Fruit fly (Drosophila melanogaster): ENCODE data around the gene Taf4.
A peak's percentile ranks its signal among the peaks of the same experiment; 100 is the strongest.

The Taf4 gene

DNA sequence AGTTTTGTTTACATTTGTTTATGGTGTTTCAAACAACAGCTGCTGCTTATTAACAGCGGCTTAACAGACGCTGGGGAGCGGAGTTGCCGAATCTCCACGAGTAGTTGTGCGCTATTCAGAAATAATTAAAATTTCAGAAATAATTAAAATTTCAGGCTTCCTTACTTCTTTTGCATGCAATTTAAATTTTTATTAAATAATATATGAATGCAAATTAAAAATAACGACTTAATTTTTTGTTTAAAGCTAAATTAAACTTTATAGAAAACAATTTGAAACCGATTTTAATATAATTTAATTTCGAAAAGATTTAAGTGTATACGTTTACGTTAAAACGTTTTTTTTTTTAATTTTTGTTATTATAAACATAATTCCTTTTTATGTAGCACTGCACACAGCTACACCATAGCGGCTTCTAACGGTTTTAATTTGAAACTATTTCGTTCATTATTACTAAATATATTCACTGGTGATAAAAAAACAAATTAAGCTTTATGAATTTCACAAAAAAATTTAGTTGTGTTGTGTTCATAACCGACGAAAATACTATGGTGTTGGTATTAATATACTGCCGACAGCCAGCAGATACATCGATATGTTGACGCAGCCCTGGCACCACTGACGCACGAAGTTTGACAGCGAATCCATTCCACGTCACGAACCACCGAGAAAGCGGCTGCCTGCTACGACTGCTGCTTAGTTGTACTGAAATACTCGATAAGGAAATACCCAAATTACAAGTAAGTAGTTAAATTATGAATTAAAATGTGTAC is 16.1 kb downstream of the Taf4 start, which contains the start of gene SsRbeta:
TSS of gene SsRbeta (plus strand) at position 645 of the 773 bp plus-strand sequence.
- TF ChIP-seq H15 (GFP tag; IDR thresholded peaks at IDR 0.05) (peak; percentile 51; the same call in 2 of the 3 replicates), rib (GFP tag; IDR thresholded peaks at IDR 0.05) (no peak), Nf-YA (GFP tag; IDR thresholded peaks at IDR 0.05) (0 out of 2 replicates have a peak, but pooled peaks have one; percentile 11), CG13296 (GFP tag; optimal IDR thresholded peaks at IDR 0.05) (no peak), CG2889 (GFP tag; IDR thresholded peaks at IDR 0.05) (peak; percentile 3; the same call in 1 of the 3 replicates), CG10209 (GFP tag; optimal IDR thresholded peaks at IDR 0.05) (no peak), Sox102F (GFP tag; optimal IDR thresholded peaks at IDR 0.05) (peak; percentile 51), Ptx1 (GFP tag; IDR thresholded peaks at IDR 0.05) (peak; percentile 4; the same call in 1 of the 2 replicates), Lhr (GFP tag; optimal IDR thresholded peaks at IDR 0.05) (peak; percentile 18), CG9215 (GFP tag; IDR thresholded peaks at IDR 0.05) (no peak), CG13123 (GFP tag; optimal IDR thresholded peaks at IDR 0.05) (no peak), CG11696 (GFP tag; IDR thresholded peaks at IDR 0.05) (peak; percentile 56), Aef1 (GFP tag; IDR thresholded peaks at IDR 0.05) (peak; percentile 7; the same call in 1 of the 3 replicates), CG10366 (GFP tag; IDR thresholded peaks at IDR 0.05) (peak; percentile 46), ranshi (GFP tag; IDR thresholded peaks at IDR 0.05) (peak; percentile 66), mirr (GFP tag; optimal IDR thresholded peaks at IDR 0.05) (peak; percentile 3), HLH3B (GFP tag; IDR thresholded peaks at IDR 0.05) (peak; percentile 51), ro (GFP tag; IDR thresholded peaks at IDR 0.05) (no peak), fd96Cb (tag; optimal IDR thresholded peaks at IDR 0.05) (no peak), CG10565 (GFP tag; optimal IDR thresholded peaks at IDR 0.05) (no peak), sim (GFP tag; IDR thresholded peaks at IDR 0.05) (no peak), CG4730 (GFP tag; IDR thresholded peaks at IDR 0.05) (peak; percentile 37), ewg (GFP tag; optimal IDR thresholded peaks at IDR 0.05) (peak; percentile 36), CG30403 (GFP tag; optimal IDR thresholded peaks at IDR 0.05) (peak; percentile 55), CG10462 (GFP tag; optimal IDR thresholded peaks at IDR 0.05) (no peak), CG12659 (GFP tag; optimal IDR thresholded peaks at IDR 0.05) (peak; percentile 19), scrt (GFP tag; optimal IDR thresholded peaks at IDR 0.05) (no peak), dm (GFP tag; optimal IDR thresholded peaks at IDR 0.05) (no peak), CG1792 (GFP tag; optimal IDR thresholded peaks at IDR 0.05) (no peak), jumu (GFP tag; optimal IDR thresholded peaks at IDR 0.05) (no peak), CG18262 (tag; optimal IDR thresholded peaks at IDR 0.05) (peak; percentile 43), gcm (GFP tag; optimal IDR thresholded peaks at IDR 0.05) (no peak), NC2α (GFP tag; optimal IDR thresholded peaks at IDR 0.05) (no peak), nerfin-1 (tag; optimal IDR thresholded peaks at IDR 0.05) (no peak), CG17829 (tag; optimal IDR thresholded peaks at IDR 0.05) (no peak), zfh1 (GFP tag; IDR thresholded peaks at IDR 0.05) (peak; percentile 79), CG11247 (GFP tag; IDR thresholded peaks at IDR 0.05) (peak; percentile 56), bigmax (GFP tag; optimal IDR thresholded peaks at IDR 0.05) (peak; percentile 17), CG8478 (optimal IDR thresholded peaks at IDR 0.05) (no peak), NFAT (GFP tag; IDR thresholded peaks at IDR 0.05) (peak; percentile 81), Awh (GFP tag; IDR thresholded peaks at IDR 0.05) (peak; percentile 76), ato (GFP tag; IDR thresholded peaks at IDR 0.05; ENCODE audit: partially characterized antibody) (peak; percentile 50; the same call in 1 of the 2 replicates), CG8388 (GFP tag; optimal IDR thresholded peaks at IDR 0.05) (peak; percentile 4), en (GFP tag; optimal IDR thresholded peaks at IDR 0.05) (no peak), sna (GFP tag; IDR thresholded peaks at IDR 0.05; ENCODE audit: partially characterized antibody) (peak; percentile 51), CG10543 (GFP tag; optimal IDR thresholded peaks at IDR 0.05) (peak; percentile 54), bbx (GFP tag; IDR thresholded peaks at IDR 0.05; ENCODE audit: partially characterized antibody) (peak; percentile 83), Dek (tag; optimal IDR thresholded peaks at IDR 0.05) (no peak), CG15601 (tag; optimal IDR thresholded peaks at IDR 0.05) (peak; percentile 15), CG14667 (GFP tag; IDR thresholded peaks at IDR 0.05) (peak; percentile 23)

All from whole organism, embryonic.